Fruit fly (Drosophila melanogaster) whole organism, pupa: ENCODE results near the gene CG14395.
"Not testable (repeated sequence)": the region's sequence is repeated elsewhere in the genome, so short reads cannot be mapped to it uniquely, and the experiment has no call there.

Experiments
- CG10348 ChIP-seq: fragments of 200-800 bp; sonication (Bioruptor generic); IDR thresholded peaks from 2 replicates; pipeline ENCODE4 v1.3.6; 2022; ENCODE audit warnings: missing biosample characterization, missing genetic modification characterization
- CG12605 ChIP-seq: fragments of 200-800 bp; sonication (Bioruptor generic); IDR thresholded peaks from 2 replicates; pipeline ENCODE4 v1.3.6; 2022; ENCODE audit warnings: missing biosample characterization, missing genetic modification characterization
- CG13204 ChIP-seq: fragments of 200-800 bp; sonication (Bioruptor generic); optimal IDR thresholded peaks from 2 replicates; lab custom pipeline; 2018; ENCODE audit warnings: missing biosample characterization, mild to moderate bottlenecking, missing genetic modification characterization, moderate library complexity
- CG14655 ChIP-seq: fragments of 200-800 bp; sonication (Bioruptor generic); optimal IDR thresholded peaks from 3 replicates; lab custom pipeline; 2017; ENCODE audit warnings: mild to moderate bottlenecking, missing biosample characterization, missing genetic modification reagents, missing genetic modification characterization
- CG15710 ChIP-seq: fragments of 200-800 bp; sonication (Bioruptor generic); optimal IDR thresholded peaks from 2 replicates; lab custom pipeline; 2018; ENCODE audit warnings: missing biosample characterization, mild to moderate bottlenecking, missing genetic modification characterization, moderate library complexity
- CG17806 ChIP-seq: fragments of 200-800 bp; sonication (Bioruptor generic); optimal IDR thresholded peaks from 2 replicates; lab custom pipeline; 2018; ENCODE audit warnings: missing biosample characterization, mild to moderate bottlenecking, missing genetic modification characterization, moderate library complexity
- CG32121 ChIP-seq: fragments of 200-800 bp; sonication (Bioruptor generic); IDR thresholded peaks from 2 replicates; pipeline ENCODE4 v1.3.6; 2022; ENCODE audit warnings: missing biosample characterization, missing genetic modification characterization
- CG34367 ChIP-seq: fragments of 200-800 bp; sonication (Bioruptor generic); optimal IDR thresholded peaks from 2 replicates; lab custom pipeline; 2018; ENCODE audit warnings: missing biosample characterization, mild to moderate bottlenecking, missing genetic modification characterization
- CG4496 ChIP-seq: fragments of 200-800 bp; sonication (Bioruptor generic); IDR thresholded peaks from 3 replicates; pipeline ENCODE4 v1.3.6; 2022; ENCODE audit warnings: missing biosample characterization, missing genetic modification characterization
- CG8159 ChIP-seq: fragments of 200-800 bp; sonication (Bioruptor generic); optimal IDR thresholded peaks from 3 replicates; lab custom pipeline; 2018; ENCODE audit warnings: missing biosample characterization, mild to moderate bottlenecking, missing genetic modification characterization, moderate library complexity
- CG8301 ChIP-seq: fragments of 200-800 bp; sonication (Bioruptor generic); optimal IDR thresholded peaks from 2 replicates; lab custom pipeline; 2018; ENCODE audit warnings: missing biosample characterization, mild to moderate bottlenecking, missing genetic modification characterization
- CG9948 ChIP-seq: fragments of 200-800 bp; sonication (Bioruptor generic); optimal IDR thresholded peaks from 2 replicates; lab custom pipeline; 2018; ENCODE audit warnings: missing biosample characterization, mild to moderate bottlenecking, missing genetic modification characterization, moderate library complexity
- D1 ChIP-seq: fragments of 200-800 bp; sonication (Bioruptor generic); optimal IDR thresholded peaks from 2 replicates; lab custom pipeline; 2018; ENCODE audit warnings: missing biosample characterization, mild to moderate bottlenecking, missing genetic modification characterization, moderate library complexity
- EcR ChIP-seq: fragments of 200-800 bp; sonication (Bioruptor generic); optimal IDR thresholded peaks from 3 replicates; lab custom pipeline; 2019; ENCODE audit warnings: missing biosample characterization, missing genetic modification characterization, mild to moderate bottlenecking, moderate library complexity, missing genetic modification reagents
- Ets98B ChIP-seq: fragments of 200-800 bp; sonication (Bioruptor generic); IDR thresholded peaks from 2 replicates; pipeline ENCODE4 v1.3.6; 2022; ENCODE audit warnings: missing biosample characterization, missing genetic modification characterization
- Pif1A ChIP-seq: fragments of 200-800 bp; sonication (Bioruptor generic); optimal IDR thresholded peaks from 3 replicates; lab custom pipeline; 2016; ENCODE audit warnings: missing biosample characterization, missing genetic modification characterization
- Pif1B ChIP-seq: fragments of 200-800 bp; sonication (Bioruptor generic); optimal IDR thresholded peaks from 3 replicates; lab custom pipeline; 2016; ENCODE audit warnings: missing biosample characterization, missing genetic modification characterization
- Snoo ChIP-seq: fragments of 200-800 bp; sonication (Bioruptor generic); optimal IDR thresholded peaks from 3 replicates; lab custom pipeline; 2017; ENCODE audit warnings: missing biosample characterization, mild to moderate bottlenecking, missing genetic modification characterization, inconsistent platforms
- fd96Ca ChIP-seq: fragments of 200-800 bp; sonication (Bioruptor generic); IDR thresholded peaks from 3 replicates; pipeline ENCODE4 v1.3.6; 2022; ENCODE audit warnings: missing biosample characterization, missing genetic modification characterization
- gl ChIP-seq: fragments of 200-800 bp; sonication (Bioruptor generic); optimal IDR thresholded peaks from 2 replicates; lab custom pipeline; 2018; ENCODE audit warnings: missing biosample characterization, mild to moderate bottlenecking, missing genetic modification characterization
- rn ChIP-seq: fragments of 200-800 bp; sonication (Bioruptor generic); IDR thresholded peaks from 2 replicates; pipeline ENCODE4 v1.3.6; 2022; ENCODE audit warnings: missing biosample characterization, missing genetic modification characterization

CG14395 gene

DNA sequence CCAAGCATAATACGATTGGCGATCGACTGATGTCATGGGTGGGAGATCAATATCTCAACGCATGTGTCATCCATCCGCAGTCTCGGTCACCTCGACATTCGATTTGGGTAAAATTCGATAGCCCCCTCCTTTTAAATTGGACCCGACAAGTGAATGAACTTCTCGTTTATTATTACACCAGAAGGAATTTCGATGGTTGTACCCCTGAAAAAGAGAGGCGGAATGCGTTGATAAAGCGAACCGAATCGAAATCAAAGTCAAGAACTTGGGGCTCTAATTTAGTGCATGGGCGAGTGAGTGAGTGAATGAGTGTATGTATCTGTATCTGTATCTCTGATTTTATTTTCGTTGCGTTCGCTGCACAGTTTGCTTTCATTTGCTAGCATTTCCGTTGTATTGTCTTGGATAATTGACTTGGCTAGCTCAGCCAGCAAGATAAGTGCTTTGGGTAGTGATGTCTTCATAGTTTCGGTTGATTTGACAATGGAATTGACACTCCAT lies 39.4 kb downstream of the CG14395 start:
- TF ChIP-seq CG10348 (GFP tag; lab: Robert Waterston, UW) (no peak), CG34367 (tag; lab: Kevin White, UChicago) (no peak), CG4496 (no peak), D1 (tag; lab: Kevin White, UChicago) (no peak), rn (GFP tag; lab: Robert Waterston, UW) (no peak), fd96Ca (GFP tag; lab: Robert Waterston, UW) (no peak), CG15710 (no peak), EcR (GFP tag; lab: Kevin White, UChicago) (no peak)
- TF ChIP-seq, all 21 proteins: peak for 0

DNA sequence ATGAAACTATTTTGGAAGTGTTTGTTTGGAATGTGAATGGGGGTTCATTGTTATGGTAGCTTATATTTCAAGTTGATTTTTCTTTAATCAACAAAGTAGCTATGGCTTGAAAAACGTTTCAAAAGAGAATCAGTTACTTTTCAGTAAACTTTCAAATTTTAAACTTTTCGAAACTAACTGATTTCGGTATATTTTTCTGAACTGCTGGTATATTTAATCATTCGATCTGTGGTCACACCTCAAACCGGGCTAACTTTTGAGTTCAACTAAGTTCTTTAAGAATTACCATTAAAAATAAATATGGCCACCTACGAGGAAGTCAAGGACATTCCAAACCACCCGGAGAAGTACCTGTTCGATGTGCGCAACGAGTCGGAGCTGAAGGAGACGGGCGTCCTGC lies 42.2 kb downstream of the CG14395 start, which contains the start of gene CG12279:
CG12279 (plus strand) TSS at position 234 of the 400 bp plus-strand sequence.
- TF ChIP-seq CG14655 (GFP tag; lab: Kevin White, UChicago) (no peak), EcR (GFP tag; lab: Kevin White, UChicago) (no peak), CG13204 (GFP tag; lab: Kevin White, UChicago) (no peak), CG8159 (no peak), Pif1B (no peak)

DNA sequence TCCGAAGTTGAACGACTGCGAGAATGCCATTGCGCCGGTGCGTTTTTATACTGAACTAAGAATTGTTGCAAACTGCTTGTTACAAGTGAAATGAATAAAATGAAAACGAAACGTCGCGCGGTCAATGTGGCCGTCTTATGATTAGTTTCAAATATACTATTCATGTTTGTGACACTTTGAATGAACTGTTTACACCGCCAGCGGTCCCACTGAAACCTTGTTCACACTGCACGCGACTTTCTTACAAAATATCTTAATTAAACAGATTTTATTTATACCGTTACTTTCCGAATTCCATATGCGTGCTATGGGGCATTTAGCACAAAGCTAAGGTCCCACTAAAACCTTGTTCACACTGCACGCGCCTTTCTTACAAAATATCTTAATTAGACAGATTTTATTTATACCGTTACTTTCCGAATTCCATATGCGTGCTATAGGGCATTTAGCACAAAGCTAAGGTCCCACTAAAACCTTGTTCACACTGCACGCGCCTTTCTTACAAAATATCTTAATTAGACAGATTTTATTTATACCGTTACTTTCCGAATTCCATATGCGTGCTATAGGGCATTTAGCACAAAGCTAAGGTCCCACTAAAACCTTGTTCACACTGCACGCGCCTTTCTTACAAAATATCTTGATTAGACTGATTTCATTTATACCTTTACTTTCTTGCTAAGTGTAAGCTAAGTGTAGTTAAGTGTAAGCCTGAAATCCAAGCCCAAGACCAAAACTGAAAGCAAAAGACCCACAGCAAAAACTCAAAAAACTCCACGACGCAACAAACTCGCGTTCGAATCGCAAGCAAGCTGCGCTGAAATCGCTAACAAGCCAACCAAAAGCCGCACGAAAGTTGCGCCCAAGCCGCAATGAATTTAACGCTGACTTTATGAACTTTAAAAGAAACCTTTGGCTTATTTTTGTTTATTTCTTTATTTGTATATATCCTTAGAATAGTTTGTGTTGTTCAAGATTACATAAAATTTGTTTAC lies 49.8 kb downstream of the CG14395 start, which contains the start of gene PolQ:
PolQ (minus strand) TSS at position 122 of the 995 bp plus-strand sequence.
- TF ChIP-seq Ets98B (GFP tag; lab: Robert Waterston, UW); CG10348 (GFP tag; lab: Robert Waterston, UW); Snoo: not testable (repeated sequence)

DNA sequence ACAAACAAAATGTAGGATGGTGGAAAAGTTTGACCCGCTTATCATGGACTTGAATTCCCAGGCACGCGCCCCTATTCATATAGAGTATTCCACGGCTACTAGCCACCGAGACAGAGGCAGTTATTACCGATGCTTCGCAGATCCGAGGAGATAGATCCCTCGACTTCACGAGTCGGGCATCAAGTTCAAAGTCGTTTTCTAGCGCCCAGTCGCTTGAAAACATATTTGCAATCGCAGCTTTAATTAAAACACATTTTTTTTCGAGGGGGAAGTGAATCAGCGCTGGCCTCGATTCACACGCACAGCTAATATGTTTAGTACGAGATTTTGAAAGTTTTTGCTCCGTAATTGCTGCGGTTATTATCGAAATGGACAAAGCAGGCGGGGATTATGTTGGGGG lies 52.6 kb downstream of the CG14395 start:
- TF ChIP-seq CG4496 (0 out of 3 replicates have a peak, but pooled peaks have one; percentile 13), fd96Ca (GFP tag; lab: Robert Waterston, UW) (no peak), CG32121 (GFP tag; lab: Robert Waterston, UW) (no peak)

DNA sequence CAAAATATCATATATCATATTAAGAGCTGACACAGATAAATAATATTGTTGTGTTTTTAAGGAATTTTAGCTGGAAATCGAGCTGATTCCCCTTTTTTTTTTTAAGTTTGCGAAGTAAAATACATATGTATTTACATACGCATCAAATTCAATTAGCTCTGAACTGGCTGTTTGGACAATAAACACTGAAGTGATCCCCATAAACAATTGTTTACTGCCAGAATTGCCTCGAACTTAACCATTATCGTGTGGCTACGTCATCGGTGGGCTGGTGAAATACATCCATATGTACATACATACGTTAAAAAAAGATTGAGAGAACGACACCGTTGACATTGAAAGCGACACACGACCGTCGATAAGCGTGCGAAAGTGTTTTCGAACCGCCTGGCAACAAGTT lies 53.6 kb downstream of the CG14395 start:
- no peak for TF ChIP-seq fd96Ca (GFP tag; lab: Robert Waterston, UW)
- no peak for TF ChIP-seq Snoo
- TF ChIP-seq CG17806 (tag; lab: Kevin White, UChicago) = no peak
- TF ChIP-seq CG14655 (GFP tag; lab: Kevin White, UChicago) = no peak
- no peak for TF ChIP-seq CG34367 (tag; lab: Kevin White, UChicago)
- TF ChIP-seq CG12605 (GFP tag; lab: Robert Waterston, UW) = no peak
- no peak for TF ChIP-seq D1 (tag; lab: Kevin White, UChicago)

DNA sequence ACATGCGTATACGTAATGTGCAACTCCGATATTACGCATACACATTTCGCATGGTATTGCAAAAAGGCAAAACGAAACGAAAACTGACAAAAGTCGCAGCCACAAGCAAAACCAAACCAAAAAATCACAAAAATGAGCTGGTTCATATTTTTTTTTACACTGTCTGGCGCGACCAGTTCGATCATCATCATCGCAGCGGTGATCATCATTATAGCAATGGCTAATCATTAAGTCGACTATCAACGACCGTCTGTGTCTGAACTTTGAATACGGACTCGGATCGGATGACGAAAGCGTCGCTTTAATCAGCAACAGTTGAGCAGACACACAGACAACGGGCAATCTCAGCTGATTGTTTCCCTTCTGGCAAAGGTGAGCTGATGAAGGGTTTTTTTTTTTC lies 54.3 kb downstream of the CG14395 start:
- TF ChIP-seq gl (tag; lab: Kevin White, UChicago) (peak; percentile 88), Snoo (peak; percentile 36), Ets98B (GFP tag; lab: Robert Waterston, UW) (peak; percentile 34; the same call in 1 of the 2 replicates), Pif1B (no peak), D1 (tag; lab: Kevin White, UChicago) (no peak), fd96Ca (GFP tag; lab: Robert Waterston, UW) (peak; percentile 40; the same call in 2 of the 3 replicates), CG4496 (peak; percentile 48; the same call in 2 of the 3 replicates), CG9948 (tag; lab: Kevin White, UChicago) (no peak), CG14655 (GFP tag; lab: Kevin White, UChicago) (no peak), CG8159 (peak; percentile 44), CG34367 (tag; lab: Kevin White, UChicago) (peak; percentile 47), CG32121 (GFP tag; lab: Robert Waterston, UW) (peak; percentile 30; the same call in 1 of the 2 replicates), CG12605 (GFP tag; lab: Robert Waterston, UW) (peak; percentile 60; the same call in 1 of the 2 replicates), CG15710 (peak; percentile 30), Pif1A (no peak), EcR (GFP tag; lab: Kevin White, UChicago) (peak; percentile 84), CG17806 (tag; lab: Kevin White, UChicago) (peak; percentile 27), CG13204 (GFP tag; lab: Kevin White, UChicago) (peak; percentile 72), CG8301 (no peak), CG10348 (GFP tag; lab: Robert Waterston, UW) (no peak), rn (GFP tag; lab: Robert Waterston, UW) (no peak)
